Worm (Caenorhabditis elegans) whole organism, young adult: ENCODE measurements around the gene C48D1.1.

ENCODE experiments used
- B0336.3 ChIP-seq: fragments of 200-800 bp; sonication (Bioruptor generic); IDR thresholded peaks from 2 replicates; pipeline ENCODE4 v1.3.6; 2022; ENCODE audit warnings: missing genetic modification characterization, missing compliant biosample characterization
- C06A6.2 ChIP-seq: fragments of 200-800 bp; sonication (Bioruptor generic); conservative IDR thresholded peaks from 2 replicates; pipeline ENCODE4 v1.3.6; 2022; ENCODE audit warnings: missing genetic modification characterization, missing compliant biosample characterization
- C17E4.6 ChIP-seq: fragments of 200-800 bp; sonication (Bioruptor generic); IDR thresholded peaks from 2 replicates; pipeline ENCODE4 v1.3.6; 2022; ENCODE audit warnings: missing genetic modification reagents, missing genetic modification characterization, missing compliant biosample characterization
- D2030.7 ChIP-seq: fragments of 200-800 bp; sonication (Bioruptor generic); IDR thresholded peaks from 2 replicates; pipeline ENCODE4 v1.3.6; 2022; ENCODE audit warnings: missing genetic modification reagents, missing genetic modification characterization, missing compliant biosample characterization
- K11D2.4 ChIP-seq: fragments of 200-800 bp; sonication (Bioruptor generic); IDR thresholded peaks from 2 replicates; pipeline ENCODE4 v1.3.6; 2022; ENCODE audit warnings: missing genetic modification reagents, missing genetic modification characterization, missing compliant biosample characterization
- T26A5.8 ChIP-seq: sonication (generic microtip); optimal IDR thresholded peaks from 2 replicates; lab custom pipeline; 2016; ENCODE audit warnings: missing genetic modification characterization, missing compliant biosample characterization
- akir-1 ChIP-seq: fragments of 200-800 bp; sonication (Bioruptor generic); optimal IDR thresholded peaks from 2 replicates; lab custom pipeline; 2018; ENCODE audit warnings: mild to moderate bottlenecking, missing genetic modification characterization, moderate library complexity, missing compliant biosample characterization
- attf-5 ChIP-seq: fragments of 200-800 bp; sonication (Bioruptor generic); optimal IDR thresholded peaks from 2 replicates; lab custom pipeline; 2018; ENCODE audit warnings: mild to moderate bottlenecking, missing genetic modification characterization, missing compliant biosample characterization
- bed-1 ChIP-seq: fragments of 200-800 bp; sonication (Bioruptor generic); IDR thresholded peaks from 2 replicates; pipeline ENCODE4 v1.3.6; 2022; ENCODE audit warnings: missing genetic modification reagents, missing genetic modification characterization, missing compliant biosample characterization
- ceh-27 ChIP-seq: fragments of 200-800 bp; sonication (Bioruptor generic); optimal IDR thresholded peaks from 2 replicates; lab custom pipeline; 2018; ENCODE audit warnings: mild to moderate bottlenecking, missing genetic modification characterization, moderate library complexity, missing compliant biosample characterization
- ceh-40 ChIP-seq: fragments of 200-800 bp; sonication (Bioruptor generic); IDR thresholded peaks from 2 replicates; pipeline ENCODE4 v1.3.6; 2022; ENCODE audit warnings: missing genetic modification characterization, missing compliant biosample characterization
- ceh-58 ChIP-seq: fragments of 200-800 bp; sonication (Bioruptor generic); IDR thresholded peaks from 2 replicates; pipeline ENCODE4 v1.3.6; 2022; ENCODE audit warnings: missing genetic modification characterization, missing compliant biosample characterization
- chd-7 ChIP-seq: sonication (generic microtip); optimal IDR thresholded peaks from 2 replicates; lab custom pipeline; 2016; ENCODE audit warnings: mild to moderate bottlenecking, missing genetic modification characterization, moderate library complexity, missing compliant biosample characterization
- efl-1 ChIP-seq: fragments of 150-350 bp; optimal IDR thresholded peaks from 2 replicates; lab custom pipeline; 2014; ENCODE audit warnings: missing biosample characterization, missing genetic modification reagents, missing genetic modification characterization
- egl-18 ChIP-seq: fragments of 200-800 bp; sonication (Bioruptor generic); IDR thresholded peaks from 2 replicates; pipeline ENCODE4 v1.3.6; 2022; ENCODE audit warnings: missing genetic modification reagents, missing genetic modification characterization, missing compliant biosample characterization
- ets-4 ChIP-seq: fragments of 200-800 bp; sonication (Bioruptor generic); optimal IDR thresholded peaks from 2 replicates; lab custom pipeline; 2018; ENCODE audit warnings: mild to moderate bottlenecking, missing genetic modification characterization, missing compliant biosample characterization
- hlh-12 ChIP-seq: sonication (generic microtip); optimal IDR thresholded peaks from 2 replicates; lab custom pipeline; 2016; ENCODE audit warnings: missing genetic modification characterization, missing compliant biosample characterization
- hlh-26 ChIP-seq: fragments of 200-800 bp; sonication (Bioruptor generic); conservative IDR thresholded peaks from 2 replicates; pipeline ENCODE4 v1.3.6; 2022; ENCODE audit warnings: missing genetic modification reagents, missing genetic modification characterization, missing compliant biosample characterization
- hmg-1.2 ChIP-seq: fragments of 200-800 bp; sonication (Bioruptor generic); IDR thresholded peaks from 2 replicates; pipeline ENCODE4 v1.3.6; 2022; ENCODE audit warnings: missing genetic modification reagents, missing genetic modification characterization, missing compliant biosample characterization
- hsf-1 ChIP-seq: fragments of 200-800 bp; sonication (Bioruptor generic); IDR thresholded peaks from 2 replicates; pipeline ENCODE4 v1.3.6; 2022; ENCODE audit warnings: missing genetic modification reagents, missing genetic modification characterization, missing compliant biosample characterization
- lag-1 ChIP-seq: fragments of 200-800 bp; sonication (Bioruptor generic); IDR thresholded peaks from 2 replicates; pipeline ENCODE4 v1.3.6; 2022; ENCODE audit warnings: missing genetic modification reagents, missing genetic modification characterization, missing compliant biosample characterization
- let-526 ChIP-seq: fragments of 200-800 bp; sonication (Bioruptor generic); IDR thresholded peaks from 2 replicates; pipeline ENCODE4 v1.3.6; 2022; ENCODE audit warnings: missing genetic modification reagents, missing genetic modification characterization, missing compliant biosample characterization
- lir-1 ChIP-seq: fragments of 200-800 bp; sonication (Bioruptor generic); conservative IDR thresholded peaks from 2 replicates; pipeline ENCODE4 v1.3.6; 2022; ENCODE audit warnings: missing genetic modification reagents, missing genetic modification characterization, missing compliant biosample characterization
- mcd-1 ChIP-seq: fragments of 200-800 bp; sonication (Bioruptor generic); IDR thresholded peaks from 2 replicates; pipeline ENCODE4 v1.3.6; 2022; ENCODE audit warnings: missing genetic modification reagents, missing genetic modification characterization, missing compliant biosample characterization
- mxl-1 ChIP-seq: sonication (generic microtip); optimal IDR thresholded peaks from 2 replicates; lab custom pipeline; 2016; ENCODE audit warnings: missing genetic modification characterization, missing compliant biosample characterization
- nhr-80 ChIP-seq: sonication (generic microtip); optimal IDR thresholded peaks from 2 replicates; lab custom pipeline; 2016; ENCODE audit warnings: missing genetic modification characterization, missing compliant biosample characterization
- pbrm-1 ChIP-seq: fragments of 200-800 bp; sonication (Bioruptor generic); IDR thresholded peaks from 2 replicates; pipeline ENCODE4 v1.3.6; 2022; ENCODE audit warnings: missing genetic modification reagents, missing genetic modification characterization, missing compliant biosample characterization
- sea-2 ChIP-seq: fragments of 200-800 bp; sonication (Bioruptor generic); IDR thresholded peaks from 2 replicates; pipeline ENCODE4 v1.3.6; 2022; ENCODE audit warnings: missing genetic modification characterization, missing compliant biosample characterization
- snpc-1.3 ChIP-seq: sonication (generic microtip); optimal IDR thresholded peaks from 2 replicates; lab custom pipeline; 2017; ENCODE audit warnings: missing genetic modification characterization, mild to moderate bottlenecking, missing compliant biosample characterization, antibody characterized with exemption, moderate library complexity, missing genotype, missing genetic modification reagents; ENCODE audit not compliant: insufficient read depth
- somi-1 ChIP-seq: fragments of 200-800 bp; sonication (Bioruptor generic); optimal IDR thresholded peaks from 2 replicates; lab custom pipeline; 2018; ENCODE audit warnings: mild to moderate bottlenecking, missing genetic modification characterization, missing compliant biosample characterization
- unc-62 ChIP-seq: fragments of 150-350 bp; optimal IDR thresholded peaks from 2 replicates; lab custom pipeline; 2014; ENCODE audit warnings: missing biosample characterization, missing genetic modification reagents, missing genetic modification characterization
- ztf-22 ChIP-seq: fragments of 200-800 bp; sonication (Bioruptor generic); optimal IDR thresholded peaks from 2 replicates; lab custom pipeline; 2018; ENCODE audit warnings: mild to moderate bottlenecking, missing genetic modification characterization, moderate library complexity, missing compliant biosample characterization
- ztf-6 ChIP-seq: fragments of 200-800 bp; sonication (Bioruptor generic); IDR thresholded peaks from 2 replicates; pipeline ENCODE4 v1.3.6; 2022; ENCODE audit warnings: missing genetic modification reagents, missing genetic modification characterization, missing compliant biosample characterization

C48D1.1 gene

DNA sequence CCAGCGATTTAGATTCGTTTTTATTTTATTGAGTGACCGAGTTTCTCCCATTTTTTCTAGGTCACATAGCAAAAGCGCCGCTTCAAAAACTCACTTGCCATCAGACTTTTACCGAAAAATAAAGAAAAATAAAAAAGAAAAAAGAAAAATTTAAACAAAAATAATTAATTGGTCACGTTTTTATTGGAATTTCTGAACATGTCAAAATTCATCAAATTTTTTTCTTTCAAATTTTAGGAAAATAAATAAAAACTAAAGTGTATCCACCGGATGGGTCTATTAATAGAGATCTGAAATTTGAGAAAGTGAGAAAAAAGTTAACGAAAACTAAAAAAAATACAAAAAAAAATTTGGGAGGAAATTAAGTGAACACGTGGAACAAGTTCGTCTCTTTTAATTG lies 12.4 kb upstream of the C48D1.1 start, which contains the start of gene C48D1.9 (continued):
- TF ChIP-seq somi-1 (GFP tag; lab: Kevin White, UChicago) (no peak), ets-4 (GFP tag; lab: Kevin White, UChicago) (no peak)
- TF ChIP-seq, all 124 proteins: peak for 0

DNA sequence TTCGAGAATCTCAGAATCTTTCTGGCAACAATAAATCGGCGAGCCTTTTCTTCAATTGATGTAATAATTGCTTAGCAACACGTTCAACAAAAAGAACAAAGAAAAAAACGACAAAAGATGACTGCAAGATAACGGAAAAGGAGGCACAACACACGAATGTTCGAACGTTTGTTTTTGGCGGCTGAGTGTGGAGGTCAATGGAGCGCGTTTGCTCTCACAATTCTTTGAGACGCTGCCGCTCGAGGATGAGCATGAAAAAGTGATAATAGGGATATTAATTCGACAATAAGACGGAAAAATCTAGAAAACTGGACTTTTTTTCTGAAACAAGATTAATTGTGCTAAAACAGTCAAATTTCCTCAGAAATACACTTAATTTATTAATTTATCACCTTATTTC lies 8.7 kb upstream of the C48D1.1 start:
- peak; percentile 74 for TF ChIP-seq mcd-1 (GFP tag; lab: Robert Waterston, UW)
- no peak for TF ChIP-seq B0336.3 (GFP tag; lab: Robert Waterston, UW)
- TF ChIP-seq efl-1 (GFP tag; lab: Kevin White, UChicago) = peak; percentile 26

DNA sequence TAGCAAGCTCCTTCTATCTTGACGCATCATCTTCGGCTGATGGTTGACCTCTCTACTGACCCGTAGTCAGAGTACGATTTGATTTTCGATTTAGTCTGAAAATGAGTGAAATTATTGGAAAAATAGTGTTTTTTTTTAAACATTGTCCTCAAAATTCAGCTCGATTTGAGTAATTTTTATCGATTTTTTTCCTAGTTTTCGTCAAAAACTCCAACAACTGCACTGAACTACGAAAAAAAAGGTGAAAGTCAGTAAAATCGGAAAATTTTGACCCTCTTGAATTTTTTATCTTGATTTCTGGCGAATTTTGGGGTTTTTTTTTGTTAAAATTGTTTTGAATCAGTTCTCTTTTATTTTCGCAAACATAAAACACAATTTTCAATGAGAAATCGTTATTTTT lies 6.9 kb upstream of the C48D1.1 start, which contains the start of gene ced-3:
ced-3 (minus strand) TSS at position 101 of the 400 bp plus-strand sequence.
- no peak for TF ChIP-seq hsf-1 (GFP tag; lab: Robert Waterston, UW)
- no peak for TF ChIP-seq ceh-27
- TF ChIP-seq nhr-80 (tag; lab: Kevin White, UChicago) = no peak
- no peak for TF ChIP-seq ztf-6 (GFP tag; lab: Robert Waterston, UW)
- no peak for TF ChIP-seq unc-62 (GFP tag; lab: Kevin White, UChicago)
- no peak for TF ChIP-seq ceh-58 (GFP tag; lab: Robert Waterston, UW)
- TF ChIP-seq K11D2.4 (GFP tag; lab: Robert Waterston, UW) = no peak
- no peak for TF ChIP-seq somi-1 (GFP tag; lab: Kevin White, UChicago)
- TF ChIP-seq hlh-12 (tag; lab: Kevin White, UChicago) = no peak
- no peak for TF ChIP-seq ztf-22
- no peak for TF ChIP-seq bed-1 (GFP tag; lab: Robert Waterston, UW)
- no peak for TF ChIP-seq let-526 (GFP tag; lab: Robert Waterston, UW)
- TF ChIP-seq chd-7 = no peak
- no peak for TF ChIP-seq pbrm-1 (GFP tag; lab: Robert Waterston, UW)
- TF ChIP-seq C17E4.6 = no peak
- TF ChIP-seq hlh-26 = no peak
- TF ChIP-seq akir-1 (GFP tag; lab: Kevin White, UChicago) = no peak
- no peak for TF ChIP-seq C06A6.2
- no peak for TF ChIP-seq hmg-1.2

DNA sequence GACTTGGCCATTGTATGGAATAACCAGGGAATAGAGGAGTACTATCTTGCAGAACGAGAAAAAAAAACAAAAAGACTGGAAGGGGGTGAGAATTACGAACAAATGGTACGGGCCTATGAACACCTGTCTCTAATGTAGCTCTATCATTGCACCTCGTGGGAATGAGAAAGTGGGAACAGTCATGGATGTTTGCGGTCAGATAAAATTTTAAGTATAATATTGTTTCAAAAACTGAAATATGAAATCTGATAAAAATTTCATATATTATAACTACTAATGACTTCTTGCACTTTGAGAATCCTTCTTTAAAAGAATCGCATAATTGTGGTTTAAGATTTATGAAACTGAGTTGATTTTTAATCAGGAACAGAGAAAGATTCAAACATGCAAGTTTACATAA lies 3.9 kb downstream of the C48D1.1 start, which contains the start of gene F58D2.5:
F58D2.5 (minus strand) TSS at position 101 of the 400 bp plus-strand sequence.
- TF ChIP-seq pbrm-1 (GFP tag; lab: Robert Waterston, UW) = no peak
- no peak for TF ChIP-seq sea-2 (GFP tag; lab: Robert Waterston, UW)
- no peak for TF ChIP-seq mxl-1 (tag; lab: Kevin White, UChicago)
- no peak for TF ChIP-seq attf-5
- TF ChIP-seq ceh-40 (GFP tag; lab: Robert Waterston, UW) = no peak
- TF ChIP-seq T26A5.8 = no peak
- TF ChIP-seq snpc-1.3 = no peak
- TF ChIP-seq egl-18 (GFP tag; lab: Robert Waterston, UW) = no peak
- TF ChIP-seq, all 124 proteins: peak for 0

DNA sequence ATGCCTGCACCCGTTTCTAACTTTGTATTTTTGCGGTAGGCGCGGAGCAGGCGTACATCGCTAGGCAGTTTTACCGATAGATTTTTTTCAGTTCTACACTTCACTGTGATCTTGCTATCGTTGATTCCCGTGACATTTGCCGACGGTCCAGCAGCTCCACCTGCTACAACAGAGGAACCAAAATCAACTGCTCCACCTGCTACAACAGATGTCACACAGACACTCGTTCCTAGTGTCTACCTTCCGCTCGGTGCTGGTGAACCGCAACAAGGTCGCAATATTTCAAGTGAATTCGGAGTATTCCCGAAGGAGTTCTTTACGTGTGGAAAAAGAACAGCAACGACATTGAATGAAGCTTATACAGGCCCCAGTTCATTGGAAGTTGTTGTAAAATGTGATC lies 7.1 kb downstream of the C48D1.1 start:
- no peak for TF ChIP-seq lag-1 (GFP tag; lab: Robert Waterston, UW)
- no peak for TF ChIP-seq D2030.7 (GFP tag; lab: Robert Waterston, UW)
- no peak for TF ChIP-seq lir-1 (GFP tag; lab: Robert Waterston, UW)
- TF ChIP-seq, all 124 proteins: peak for 0
